Worm (Caenorhabditis elegans): ENCODE measurements around the gene C14C6.2.

ce11 chrV:565984-566383 is 3.0 kb downstream of the C14C6.2 start, which contains the start of gene sri-73:
- TF ChIP-seq elt-3 (tag; optimal IDR thresholded peaks at IDR 0.05) (no peak), nhr-28 (tag; optimal IDR thresholded peaks at IDR 0.05) (no peak), pha-4 (tag; optimal IDR thresholded peaks at IDR 0.05) (no peak), mep-1 (tag; optimal IDR thresholded peaks at IDR 0.05) (no peak), nhr-237 (tag; optimal IDR thresholded peaks at IDR 0.05) (no peak), ces-1 (GFP tag; optimal IDR thresholded peaks at IDR 0.05) (no peak), ztf-11 (tag; optimal IDR thresholded peaks at IDR 0.05) (no peak), ceh-83 (GFP tag; optimal IDR thresholded peaks at IDR 0.05) (no peak), ceh-39 (tag; optimal IDR thresholded peaks at IDR 0.05) (no peak)

All from whole organism, mixed stage, embryonic.